Fruit fly (Drosophila melanogaster) whole organism, embryonic: ENCODE results near the gene CG11698.
A peak's percentile ranks its signal among the peaks of the same experiment; 100 is the strongest.

Experiments
- Abd-B ChIP-seq: fragments of 200-800 bp; sonication (Bioruptor generic); optimal IDR thresholded peaks from 2 replicates; lab custom pipeline; 2018; ENCODE audit warnings: missing biosample characterization, mild to moderate bottlenecking, missing genetic modification characterization, moderate library complexity
- Atf-2 ChIP-seq: fragments of 200-800 bp; sonication (Bioruptor generic); optimal IDR thresholded peaks from 2 replicates; lab custom pipeline; 2016; ENCODE audit warnings: missing biosample characterization, missing genetic modification characterization
- Blimp-1 ChIP-seq: fragments of 200-800 bp; sonication (Bioruptor generic); optimal IDR thresholded peaks from 3 replicates; lab custom pipeline; 2018; ENCODE audit warnings: missing biosample characterization, missing genetic modification characterization, mild to moderate bottlenecking, moderate library complexity, missing genetic modification reagents
- CG10959 ChIP-seq: fragments of 200-800 bp; sonication (Bioruptor generic); IDR thresholded peaks from 2 replicates; pipeline ENCODE4 v1.3.6; 2022; ENCODE audit warnings: missing biosample characterization, missing genetic modification characterization
- CG12299 ChIP-seq: fragments of 200-800 bp; sonication (Bioruptor generic); optimal IDR thresholded peaks from 2 replicates; lab custom pipeline; 2018; ENCODE audit warnings: missing biosample characterization, mild to moderate bottlenecking, missing genetic modification characterization
- CG13287 ChIP-seq: fragments of 200-800 bp; sonication (Bioruptor generic); IDR thresholded peaks from 2 replicates; pipeline ENCODE4 v1.3.6; 2022; ENCODE audit warnings: missing biosample characterization, missing genetic modification characterization; ENCODE audit not compliant: partially characterized antibody
- CG13775 ChIP-seq: fragments of 200-800 bp; sonication (Bioruptor generic); optimal IDR thresholded peaks from 3 replicates; lab custom pipeline; 2017; ENCODE audit warnings: missing biosample characterization, mild to moderate bottlenecking, missing genetic modification characterization
- CG18476 ChIP-seq: fragments of 200-800 bp; sonication (Bioruptor generic); optimal IDR thresholded peaks from 2 replicates; lab custom pipeline; 2016; ENCODE audit warnings: missing biosample characterization, mild to moderate bottlenecking, missing genetic modification characterization
- CG18599 ChIP-seq: fragments of 200-800 bp; sonication (Bioruptor generic); optimal IDR thresholded peaks from 3 replicates; lab custom pipeline; 2017; ENCODE audit warnings: missing biosample characterization, missing genetic modification characterization, mild to moderate bottlenecking, moderate library complexity, missing genetic modification reagents
- CG18764 ChIP-seq: fragments of 200-800 bp; sonication (Bioruptor generic); optimal IDR thresholded peaks from 3 replicates; lab custom pipeline; 2016; ENCODE audit warnings: missing biosample characterization, missing genetic modification characterization
- CG2202 ChIP-seq: fragments of 200-800 bp; sonication (Bioruptor generic); optimal IDR thresholded peaks from 2 replicates; lab custom pipeline; 2018; ENCODE audit warnings: missing biosample characterization, mild to moderate bottlenecking, missing genetic modification characterization
- CG2875 ChIP-seq: fragments of 200-800 bp; sonication (Bioruptor generic); optimal IDR thresholded peaks from 2 replicates; lab custom pipeline; 2017; ENCODE audit warnings: missing biosample characterization, mild to moderate bottlenecking, missing genetic modification characterization, missing genetic modification reagents
- CG30020 ChIP-seq: fragments of 200-800 bp; optimal IDR thresholded peaks from 2 replicates; lab custom pipeline; 2019; ENCODE audit warnings: missing biosample characterization, mild to moderate bottlenecking, missing genetic modification characterization, moderate library complexity
- CG32532 ChIP-seq: fragments of 200-800 bp; sonication (Bioruptor generic); IDR thresholded peaks from 2 replicates; pipeline ENCODE4 v1.3.6; 2022; ENCODE audit warnings: missing biosample characterization, missing genetic modification characterization
- CG33213 ChIP-seq: fragments of 200-800 bp; sonication (Bioruptor generic); optimal IDR thresholded peaks from 3 replicates; lab custom pipeline; 2016; ENCODE audit warnings: missing biosample characterization, missing genetic modification characterization
- CG3847 ChIP-seq: fragments of 200-800 bp; sonication (Bioruptor generic); IDR thresholded peaks from 2 replicates; pipeline ENCODE4 v1.3.6; 2022; ENCODE audit warnings: missing biosample characterization, missing genetic modification characterization
- CG4328 ChIP-seq: fragments of 200-800 bp; sonication (Bioruptor generic); optimal IDR thresholded peaks from 3 replicates; lab custom pipeline; 2017; ENCODE audit warnings: missing biosample characterization, missing genetic modification reagents, missing genetic modification characterization
- CG4617 ChIP-seq: fragments of 200-800 bp; sonication (Bioruptor generic); optimal IDR thresholded peaks from 3 replicates; lab custom pipeline; 2016; ENCODE audit warnings: missing biosample characterization, missing genetic modification characterization, borderline replicate concordance
- CG4854 ChIP-seq: fragments of 200-800 bp; sonication (Bioruptor generic); optimal IDR thresholded peaks from 2 replicates; lab custom pipeline; 2016; ENCODE audit warnings: missing biosample characterization, missing genetic modification characterization, inconsistent platforms
- CG5953 ChIP-seq: fragments of 200-800 bp; sonication (Bioruptor generic); IDR thresholded peaks from 2 replicates; pipeline ENCODE4 v1.3.6; 2022; ENCODE audit warnings: missing biosample characterization, missing genetic modification characterization
- CG6272 ChIP-seq: fragments of 200-800 bp; sonication (Bioruptor generic); IDR thresholded peaks from 2 replicates; pipeline ENCODE4 v1.3.6; 2022; ENCODE audit warnings: missing biosample characterization, missing genetic modification characterization
- CG7556 ChIP-seq: fragments of 200-800 bp; sonication (Bioruptor generic); optimal IDR thresholded peaks from 2 replicates; lab custom pipeline; 2017; ENCODE audit warnings: missing biosample characterization, mild to moderate bottlenecking, missing genetic modification characterization
- CG8765 ChIP-seq: fragments of 200-800 bp; sonication (Bioruptor generic); IDR thresholded peaks from 2 replicates; pipeline ENCODE4 v1.3.6; 2022; ENCODE audit warnings: missing biosample characterization, missing genetic modification characterization
- CTCF ChIP-seq: fragments of 200-800 bp; sonication (Bioruptor generic); optimal IDR thresholded peaks from 2 replicates; lab custom pipeline; 2017; ENCODE audit warnings: missing biosample characterization, mild to moderate bottlenecking, missing genetic modification characterization, moderate library complexity
- D ChIP-seq, 2 experiments: fragments of 200-800 bp in 1 of 2; fragments of >200 bp in 1 of 2; sonication (Bioruptor generic) in 1 of 2; optimal IDR thresholded peaks; 2 replicates in 1 of 2; 3 replicates in 1 of 2; lab custom pipeline; 2017; ENCODE audit warnings: mild to moderate bottlenecking in 1 of 2, missing biosample characterization in 1 of 2, missing genetic modification characterization in 1 of 2, missing genetic modification reagents in 1 of 2
- Drgx ChIP-seq: fragments of 200-800 bp; sonication (Bioruptor generic); IDR thresholded peaks from 2 replicates; pipeline ENCODE4 v1.3.6; 2022; ENCODE audit warnings: missing biosample characterization, missing genetic modification characterization
- Ets65A ChIP-seq: fragments of 200-800 bp; sonication (Bioruptor generic); peaks from one replicate; lab custom pipeline; 2016; ENCODE audit warnings: missing biosample characterization, missing genetic modification characterization
- Fer3 ChIP-seq: fragments of 200-800 bp; sonication (Bioruptor generic); optimal IDR thresholded peaks from 2 replicates; lab custom pipeline; 2018; ENCODE audit warnings: missing biosample characterization, mild to moderate bottlenecking, missing genetic modification characterization, moderate library complexity
- HLH4C ChIP-seq: fragments of 200-800 bp; sonication (Bioruptor generic); IDR thresholded peaks from 3 replicates; pipeline ENCODE4 v1.3.6; 2022; ENCODE audit warnings: missing biosample characterization, missing genetic modification characterization; ENCODE audit not compliant: partially characterized antibody
- HLHmδ ChIP-seq: fragments of 200-800 bp; sonication (Bioruptor generic); optimal IDR thresholded peaks from 2 replicates; lab custom pipeline; 2018; ENCODE audit warnings: missing biosample characterization, mild to moderate bottlenecking, missing genetic modification characterization, moderate library complexity
- Hr39 ChIP-seq: fragments of >200 bp; optimal IDR thresholded peaks from 2 replicates; lab custom pipeline; 2017
- NK7.1 ChIP-seq: fragments of 200-800 bp; sonication (Bioruptor generic); optimal IDR thresholded peaks from 3 replicates; lab custom pipeline; 2016; ENCODE audit warnings: missing biosample characterization, missing genetic modification characterization
- Opbp ChIP-seq: fragments of 200-800 bp; sonication (Bioruptor generic); IDR thresholded peaks from 3 replicates; pipeline ENCODE4 v1.3.6; 2022; ENCODE audit warnings: missing biosample characterization, missing genetic modification characterization; ENCODE audit not compliant: partially characterized antibody
- Rx ChIP-seq: fragments of 200-800 bp; sonication (Bioruptor generic); IDR thresholded peaks from 2 replicates; pipeline ENCODE4 v1.3.6; 2022; ENCODE audit warnings: missing biosample characterization, missing genetic modification characterization
- TFAM ChIP-seq: fragments of 200-800 bp; sonication (Bioruptor generic); optimal IDR thresholded peaks from 2 replicates; lab custom pipeline; 2017; ENCODE audit warnings: missing biosample characterization, missing genetic modification characterization, inconsistent platforms
- bbx ChIP-seq: fragments of 200-800 bp; sonication (Bioruptor generic); IDR thresholded peaks from 2 replicates; pipeline ENCODE4 v1.3.6; 2022; ENCODE audit warnings: missing biosample characterization, missing genetic modification characterization; ENCODE audit not compliant: partially characterized antibody
- bigmax ChIP-seq: fragments of 200-800 bp; sonication (Bioruptor generic); optimal IDR thresholded peaks from 2 replicates; lab custom pipeline; 2018; ENCODE audit warnings: missing biosample characterization, mild to moderate bottlenecking, missing genetic modification characterization
- ems ChIP-seq: fragments of 200-800 bp; sonication (Bioruptor generic); optimal IDR thresholded peaks from 3 replicates; lab custom pipeline; 2016; ENCODE audit warnings: missing biosample characterization, missing genetic modification characterization
- gro ChIP-seq: fragments of 200-800 bp; sonication (Bioruptor generic); optimal IDR thresholded peaks from 2 replicates; lab custom pipeline; 2016; ENCODE audit warnings: missing biosample characterization, missing genetic modification characterization
- inv ChIP-seq: fragments of 200-800 bp; sonication (Bioruptor generic); IDR thresholded peaks from 2 replicates; pipeline ENCODE4 v1.3.6; 2022; ENCODE audit warnings: missing biosample characterization, missing genetic modification characterization; ENCODE audit not compliant: partially characterized antibody
- lilli ChIP-seq: fragments of 200-800 bp; sonication (Bioruptor generic); optimal IDR thresholded peaks from 3 replicates; lab custom pipeline; 2016; ENCODE audit warnings: missing biosample characterization, missing genetic modification characterization
- luna ChIP-seq: fragments of 200-800 bp; sonication (Bioruptor generic); optimal IDR thresholded peaks from 2 replicates; lab custom pipeline; 2016; ENCODE audit warnings: missing biosample characterization, missing genetic modification characterization
- pita ChIP-seq: fragments of 200-800 bp; sonication (Bioruptor generic); optimal IDR thresholded peaks from 2 replicates; lab custom pipeline; 2017; ENCODE audit warnings: missing biosample characterization, mild to moderate bottlenecking, missing genetic modification characterization
- tin ChIP-seq: fragments of 200-800 bp; sonication (Bioruptor generic); optimal IDR thresholded peaks from 3 replicates; lab custom pipeline; 2016; ENCODE audit warnings: missing biosample characterization, missing genetic modification characterization
- tio ChIP-seq: fragments of 200-800 bp; sonication (Bioruptor generic); optimal IDR thresholded peaks from 2 replicates; lab custom pipeline; 2017; ENCODE audit warnings: missing biosample characterization, missing genetic modification characterization, inconsistent platforms
- trem ChIP-seq: fragments of 200-800 bp; optimal IDR thresholded peaks from 3 replicates; lab custom pipeline; 2019; ENCODE audit warnings: missing biosample characterization, mild to moderate bottlenecking, missing genetic modification characterization, moderate library complexity
- ttk ChIP-seq: fragments of 200-800 bp; sonication (Bioruptor generic); IDR thresholded peaks from 2 replicates; pipeline ENCODE4 v2.1.2; 2022; ENCODE audit warnings: missing biosample characterization, missing genetic modification characterization
- tx ChIP-seq: fragments of 200-800 bp; sonication (Bioruptor generic); optimal IDR thresholded peaks from 2 replicates; lab custom pipeline; 2016; ENCODE audit warnings: missing biosample characterization, missing genetic modification characterization
- vfl ChIP-seq: fragments of 200-800 bp; sonication (Bioruptor generic); optimal IDR thresholded peaks from 2 replicates; lab custom pipeline; 2016; ENCODE audit warnings: missing biosample characterization, missing genetic modification characterization
- vvl ChIP-seq: fragments of 200-800 bp; sonication (Bioruptor generic); IDR thresholded peaks from 2 replicates; pipeline ENCODE4 v1.3.6; 2022; ENCODE audit warnings: missing biosample characterization, missing genetic modification characterization
- zen ChIP-seq: fragments of 200-800 bp; sonication (Bioruptor generic); optimal IDR thresholded peaks from 3 replicates; lab custom pipeline; 2018; ENCODE audit warnings: missing biosample characterization, mild to moderate bottlenecking, missing genetic modification characterization, moderate library complexity

Gene CG11698

dm6 chr3R:8305110-8305509, 6.9 kb upstream of the CG11698 start, which contains the start of gene Sgt1 (continued):
- peak; percentile 83 for TF ChIP-seq CG4617 (GFP tag; lab: Kevin White, UChicago)
- TF ChIP-seq CG12299 (tag; lab: Kevin White, UChicago): no peak
- no peak for TF ChIP-seq CG13775 (GFP tag; lab: Kevin White, UChicago)
- TF ChIP-seq CG4328 (GFP tag; lab: Kevin White, UChicago): peak; percentile 38
- TF ChIP-seq Ets65A: peak; percentile 95
- peak; percentile 56 for TF ChIP-seq CTCF (GFP tag; lab: Kevin White, UChicago)
- TF ChIP-seq TFAM (GFP tag; lab: Kevin White, UChicago): no peak
- TF ChIP-seq vvl (GFP tag; lab: Robert Waterston, UW): peak; percentile 57
- TF ChIP-seq CG18599 (GFP tag; lab: Kevin White, UChicago): no peak
- no peak for TF ChIP-seq CG2875
- TF ChIP-seq CG30020 (tag; lab: Kevin White, UChicago): peak; percentile 45
- no peak for TF ChIP-seq HLHmδ (GFP tag; lab: Kevin White, UChicago)
- peak; percentile 80 for TF ChIP-seq CG3847 (GFP tag; lab: Robert Waterston, UW)
- peak; percentile 6 for TF ChIP-seq CG4854 (GFP tag; lab: Kevin White, UChicago)
- TF ChIP-seq tx (GFP tag; lab: Kevin White, UChicago): peak; percentile 31
- no peak for TF ChIP-seq Drgx (GFP tag; lab: Robert Waterston, UW)
- TF ChIP-seq HLH4C (GFP tag; lab: Robert Waterston, UW): peak; percentile 91
- no peak for TF ChIP-seq CG18764 (GFP tag; lab: Kevin White, UChicago)
- 0 out of 2 replicates have a peak, but pooled peaks have one; percentile 28 for TF ChIP-seq CG6272 (GFP tag; lab: Robert Waterston, UW)
- no peak for TF ChIP-seq luna (GFP tag; lab: Kevin White, UChicago)
- TF ChIP-seq Hr39 (lab: Kevin White, UChicago): no peak
- TF ChIP-seq CG7556 (GFP tag; lab: Kevin White, UChicago): no peak
- no peak for TF ChIP-seq CG2202
- TF ChIP-seq Rx (GFP tag; lab: Robert Waterston, UW): no peak
- 0 out of 2 replicates have a peak, but pooled peaks have one; percentile 9 for TF ChIP-seq CG8765 (GFP tag; lab: Robert Waterston, UW)
- TF ChIP-seq CG13287 (GFP tag; lab: Robert Waterston, UW): peak; percentile 85
- peak; percentile 50 for TF ChIP-seq bigmax (GFP tag; lab: Kevin White, UChicago)
- no peak for TF ChIP-seq ttk (GFP tag; lab: Robert Waterston, UW)
- TF ChIP-seq CG32532 (GFP tag; lab: Robert Waterston, UW): 0 out of 2 replicates have a peak, but pooled peaks have one; percentile 4
- TF ChIP-seq vfl (GFP tag; lab: Kevin White, UChicago): peak; percentile 72
- TF ChIP-seq lilli (GFP tag; lab: Kevin White, UChicago): peak; percentile 72
- no peak for TF ChIP-seq Atf-2 (GFP tag; lab: Kevin White, UChicago)
- TF ChIP-seq bbx (GFP tag; lab: Robert Waterston, UW): peak; percentile 92
- TF ChIP-seq trem: peak; percentile 93
- TF ChIP-seq Abd-B: no peak
- TF ChIP-seq inv: peak; percentile 67
- TF ChIP-seq Blimp-1 (GFP tag; lab: Kevin White, UChicago): no peak
- TF ChIP-seq zen (tag; lab: Kevin White, UChicago): peak; percentile 78
- no peak for TF ChIP-seq tio
- TF ChIP-seq gro (GFP tag; lab: Kevin White, UChicago): peak; percentile 79
- TF ChIP-seq Opbp: peak; percentile 82; the same call in 2 of the 3 replicates
- peak; percentile 23 for TF ChIP-seq tin
- TF ChIP-seq NK7.1 (GFP tag; lab: Kevin White, UChicago): no peak
- peak; percentile 85 for TF ChIP-seq pita (GFP tag; lab: Kevin White, UChicago)
- no peak for TF ChIP-seq D (optimal IDR thresholded peaks at IDR 0.05; lab: Kevin White, UChicago)
- no peak for TF ChIP-seq D (GFP tag; optimal IDR thresholded peaks at IDR 0.05; lab: Kevin White, UChicago)
- no peak for TF ChIP-seq CG10959 (GFP tag; lab: Robert Waterston, UW)
- no peak for TF ChIP-seq CG18476 (GFP tag; lab: Kevin White, UChicago)
- no peak; the same call in 1 of the 2 replicates for TF ChIP-seq CG5953
- peak; percentile 17 for TF ChIP-seq Fer3
- peak; percentile 24 for TF ChIP-seq ems
- TF ChIP-seq CG33213 (GFP tag; lab: Kevin White, UChicago): peak; percentile 80
